Worm (Caenorhabditis elegans) whole organism, L2 larva: ENCODE data around the gene F43C11.6.

Experiments used
- C34F6.9 ChIP-seq: fragments of 150-350 bp; optimal IDR thresholded peaks from 2 replicates; lab custom pipeline; 2014; ENCODE audit warnings: missing biosample characterization, missing genetic modification characterization
- F13H6.1 ChIP-seq: sonication (generic microtip); optimal IDR thresholded peaks from 2 replicates; lab custom pipeline; 2016; ENCODE audit warnings: missing genetic modification characterization, missing compliant biosample characterization
- R02D3.7 ChIP-seq: fragments of 150-350 bp; optimal IDR thresholded peaks from 2 replicates; lab custom pipeline; 2014; ENCODE audit warnings: missing biosample characterization, missing genetic modification characterization
- Y55F3AM.14 ChIP-seq: fragments of 200-800 bp; sonication (Bioruptor generic); optimal IDR thresholded peaks from 2 replicates; lab custom pipeline; 2018; ENCODE audit warnings: mild to moderate bottlenecking, missing genetic modification characterization, missing compliant biosample characterization
- alr-1 ChIP-seq: fragments of 150-350 bp; optimal IDR thresholded peaks from 2 replicates; lab custom pipeline; 2014; ENCODE audit warnings: missing biosample characterization, missing genetic modification characterization
- ama-1 ChIP-seq: fragments of 150-350 bp; optimal IDR thresholded peaks from 2 replicates; lab custom pipeline; 2018; ENCODE audit warnings: inconsistent platforms
- ceh-82 ChIP-seq: fragments of 150-350 bp; optimal IDR thresholded peaks from 2 replicates; lab custom pipeline; 2014; ENCODE audit warnings: missing biosample characterization, missing genetic modification characterization
- dmd-4 ChIP-seq: sonication (generic microtip); optimal IDR thresholded peaks from 2 replicates; lab custom pipeline; 2017; ENCODE audit warnings: missing biosample characterization, missing genetic modification characterization
- egl-27 ChIP-seq: sonication (generic microtip); optimal IDR thresholded peaks from 3 replicates; lab custom pipeline; 2017; ENCODE audit warnings: missing biosample characterization, missing genetic modification reagents, missing genetic modification characterization
- elt-3 ChIP-seq: sonication (generic microtip); optimal IDR thresholded peaks from 2 replicates; lab custom pipeline; 2017; ENCODE audit warnings: missing biosample characterization, missing genetic modification characterization
- fos-1 ChIP-seq: fragments of 150-350 bp; optimal IDR thresholded peaks from 2 replicates; lab custom pipeline; 2014; ENCODE audit warnings: missing biosample characterization, missing genetic modification characterization
- gmeb-1 ChIP-seq: fragments of 150-350 bp; optimal IDR thresholded peaks from 2 replicates; lab custom pipeline; 2014; ENCODE audit warnings: missing biosample characterization, missing genetic modification characterization
- lin-11 ChIP-seq: fragments of 150-350 bp; sonication (generic microtip); optimal IDR thresholded peaks from 2 replicates; lab custom pipeline; 2014; ENCODE audit warnings: missing biosample characterization, missing genetic modification characterization, inconsistent platforms, mixed read lengths
- lin-39 ChIP-seq: fragments of 150-350 bp; optimal IDR thresholded peaks from 2 replicates; lab custom pipeline; 2014; ENCODE audit warnings: missing biosample characterization, missing genetic modification reagents, missing genetic modification characterization
- lsy-2 ChIP-seq, 2 experiments: fragments of 150-350 bp in 1 of 2; sonication (generic microtip) in 1 of 2; optimal IDR thresholded peaks; 2 replicates each; lab custom pipeline; 2014 to 2017; ENCODE audit warnings: missing biosample characterization in 2 of 2, missing genetic modification characterization in 2 of 2
- mbf-1 ChIP-seq: sonication (generic microtip); optimal IDR thresholded peaks from 2 replicates; lab custom pipeline; 2017; ENCODE audit warnings: missing biosample characterization, missing genetic modification characterization
- mdl-1 ChIP-seq, 2 experiments: fragments of 150-350 bp in 1 of 2; sonication (generic microtip) in 1 of 2; optimal IDR thresholded peaks; 2 replicates each; lab custom pipeline; 2017; ENCODE audit warnings: missing biosample characterization in 2 of 2, missing genetic modification characterization in 2 of 2
- nhr-10 ChIP-seq: sonication (generic microtip); optimal IDR thresholded peaks from 2 replicates; lab custom pipeline; 2017; ENCODE audit warnings: missing biosample characterization, missing genetic modification characterization
- nhr-11 ChIP-seq: fragments of 150-350 bp; optimal IDR thresholded peaks from 2 replicates; lab custom pipeline; 2014; ENCODE audit warnings: missing biosample characterization, missing genetic modification characterization
- nhr-12 ChIP-seq: fragments of 150-350 bp; optimal IDR thresholded peaks from 2 replicates; lab custom pipeline; 2014; ENCODE audit warnings: missing biosample characterization, missing genetic modification characterization
- nhr-21 ChIP-seq: fragments of 150-350 bp; optimal IDR thresholded peaks from 2 replicates; lab custom pipeline; 2014; ENCODE audit warnings: missing biosample characterization, missing genetic modification characterization
- nhr-23 ChIP-seq: fragments of 150-350 bp; optimal IDR thresholded peaks from 2 replicates; lab custom pipeline; 2014; ENCODE audit warnings: missing biosample characterization, missing genetic modification reagents, missing genetic modification characterization
- nhr-237 ChIP-seq: fragments of 150-350 bp; optimal IDR thresholded peaks from 2 replicates; lab custom pipeline; 2014; ENCODE audit warnings: missing biosample characterization, missing genetic modification characterization
- nhr-25 ChIP-seq: fragments of 150-350 bp; sonication (generic microtip); optimal IDR thresholded peaks from 3 replicates; lab custom pipeline; 2014; ENCODE audit warnings: missing biosample characterization, missing genetic modification characterization
- nhr-6 ChIP-seq: fragments of 150-350 bp; optimal IDR thresholded peaks from 2 replicates; lab custom pipeline; 2014; ENCODE audit warnings: missing biosample characterization, missing genetic modification characterization
- nhr-77 ChIP-seq: fragments of 150-350 bp; optimal IDR thresholded peaks from 2 replicates; lab custom pipeline; 2014; ENCODE audit warnings: missing biosample characterization, missing genetic modification characterization
- skn-1 ChIP-seq: sonication (generic microtip); optimal IDR thresholded peaks from 2 replicates; lab custom pipeline; 2017; ENCODE audit warnings: missing biosample characterization, missing genetic modification characterization
- sma-3 ChIP-seq: sonication (generic microtip); optimal IDR thresholded peaks from 2 replicates; lab custom pipeline; 2016; ENCODE audit warnings: missing genetic modification reagents, missing genetic modification characterization, missing compliant biosample characterization
- sma-9 ChIP-seq, 2 experiments: fragments of 150-350 bp in 1 of 2; sonication (generic microtip) in 1 of 2; optimal IDR thresholded peaks; 2 replicates each; lab custom pipeline; 2014 to 2016; ENCODE audit warnings: missing genetic modification characterization in 2 of 2, mild to moderate bottlenecking in 1 of 2, missing biosample characterization in 1 of 2, missing compliant biosample characterization in 1 of 2, missing genetic modification reagents in 1 of 2, moderate library complexity in 1 of 2
- unc-39 ChIP-seq: fragments of 150-350 bp; optimal IDR thresholded peaks from 2 replicates; lab custom pipeline; 2014; ENCODE audit warnings: missing biosample characterization, missing genetic modification characterization
- unc-55 ChIP-seq: fragments of 150-350 bp; sonication (generic microtip); optimal IDR thresholded peaks from 3 replicates; lab custom pipeline; 2014; ENCODE audit warnings: missing biosample characterization, missing genetic modification reagents, missing genetic modification characterization
- ztf-1 ChIP-seq: fragments of 200-800 bp; sonication (Bioruptor generic); conservative IDR thresholded peaks from 2 replicates; pipeline ENCODE4 v1.3.6; 2022; ENCODE audit warnings: missing genetic modification characterization, missing compliant biosample characterization
- ztf-11 ChIP-seq: sonication (generic microtip); optimal IDR thresholded peaks from 2 replicates; lab custom pipeline; 2017; ENCODE audit warnings: missing biosample characterization, missing genetic modification characterization
- ztf-4 ChIP-seq: fragments of 150-350 bp; optimal IDR thresholded peaks from 2 replicates; lab custom pipeline; 2014; ENCODE audit warnings: missing biosample characterization, missing genetic modification characterization

The F43C11.6 gene

DNA sequence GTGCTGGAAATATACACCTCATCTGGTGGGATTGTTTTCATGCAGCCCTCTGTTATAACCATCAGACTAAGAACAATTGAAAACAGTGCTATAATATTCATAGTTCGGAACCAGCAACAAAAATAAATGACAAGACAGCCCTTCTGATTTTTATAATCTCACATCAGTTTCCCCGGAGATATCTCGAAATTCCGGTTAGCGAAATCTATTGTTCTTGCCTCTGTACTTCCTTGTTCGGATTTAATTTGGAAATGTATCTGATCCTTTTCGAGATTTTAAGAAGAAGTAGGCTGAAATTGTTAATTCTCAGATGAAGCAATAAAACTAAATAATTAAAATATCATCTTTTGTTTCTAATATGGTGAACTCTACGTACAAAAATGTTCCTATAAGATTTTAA lies 21.4 kb downstream of the F43C11.6 start, which contains the start of gene F43C11.11:
TSS of gene F43C11.11 (minus strand) at position 101 of the 400 bp plus-strand sequence.
- no peak for TF ChIP-seq lin-39
- no peak for TF ChIP-seq lin-11
- no peak for TF ChIP-seq dmd-4 (tag; lab: Kevin White, UChicago)
- TF ChIP-seq nhr-237: no peak
- TF ChIP-seq C34F6.9 (tag; lab: Kevin White, UChicago): no peak
- no peak for TF ChIP-seq elt-3 (tag; lab: Kevin White, UChicago)
- TF ChIP-seq sma-9 (GFP tag; optimal IDR thresholded peaks at IDR 0.05; lab: Kevin White, UChicago): no peak
- TF ChIP-seq sma-9 (tag; optimal IDR thresholded peaks at IDR 0.05; lab: Kevin White, UChicago): no peak
- TF ChIP-seq nhr-11 (tag; lab: Kevin White, UChicago): no peak
- no peak for TF ChIP-seq mbf-1 (tag; lab: Kevin White, UChicago)
- TF ChIP-seq ztf-1 (GFP tag; lab: Robert Waterston, UW): no peak
- no peak for TF ChIP-seq Y55F3AM.14 (GFP tag; lab: Kevin White, UChicago)
- no peak for TF ChIP-seq lsy-2 (tag; optimal IDR thresholded peaks at IDR 0.05; lab: Kevin White, UChicago)
- no peak for TF ChIP-seq nhr-77
- no peak for TF ChIP-seq unc-55 (GFP tag; lab: Kevin White, UChicago)
- no peak for TF ChIP-seq gmeb-1
- no peak for TF ChIP-seq nhr-21
- no peak for TF ChIP-seq ceh-82 (tag; lab: Kevin White, UChicago)
- TF ChIP-seq, all 48 proteins: peak for 0

DNA sequence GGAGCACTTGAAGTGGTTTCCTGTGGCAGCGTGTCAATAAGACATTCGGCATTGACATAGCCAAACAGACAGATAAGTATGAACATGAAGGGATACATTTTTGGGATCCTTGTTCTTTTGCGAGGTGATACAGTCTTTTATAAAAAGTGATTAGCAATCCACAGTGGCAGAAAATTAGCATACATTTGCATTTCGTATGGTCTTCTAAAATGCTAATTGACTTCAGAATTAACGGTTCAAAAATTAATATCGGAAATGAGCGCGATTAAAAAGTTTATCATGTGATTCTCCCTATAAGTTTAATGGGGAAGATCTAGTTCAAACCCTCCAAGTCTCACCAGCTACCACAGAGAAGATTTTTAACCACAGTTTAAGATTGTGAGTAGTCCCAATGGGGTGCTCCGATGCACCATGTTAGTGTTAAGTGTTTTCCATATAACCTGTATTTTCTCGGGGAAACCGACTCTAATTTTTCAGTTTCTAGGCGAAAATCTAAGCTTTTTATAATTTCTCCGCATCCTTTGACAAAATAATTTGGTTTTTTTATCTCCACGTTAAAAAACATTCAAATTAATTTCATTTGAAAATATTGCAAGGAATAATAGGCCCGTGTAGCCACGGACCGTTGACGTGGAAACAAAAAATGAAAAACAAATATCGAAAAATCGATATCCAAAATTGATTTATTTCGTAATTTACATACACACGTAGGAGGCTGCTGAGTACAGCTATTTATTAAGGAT lies 24.6 kb downstream of the F43C11.6 start, which contains the start of the genes F43C11.12 and F16G10.5:
TSS of gene F43C11.12 (minus strand) at position 101 of the 743 bp plus-strand sequence.
TSS of gene F16G10.5 (plus strand) at position 693 of the 743 bp plus-strand sequence.
- TF ChIP-seq C34F6.9 (tag; lab: Kevin White, UChicago) (no peak), lin-11 (no peak), nhr-10 (no peak), nhr-21 (no peak), unc-39 (tag; lab: Kevin White, UChicago) (no peak), ama-1 (lab: Kevin White, UChicago) (no peak), nhr-25 (no peak), lin-39 (no peak), nhr-6 (tag; lab: Kevin White, UChicago) (no peak), ztf-4 (no peak), ztf-1 (GFP tag; lab: Robert Waterston, UW) (no peak), ztf-11 (no peak), nhr-23 (tag; lab: Kevin White, UChicago) (no peak), skn-1 (no peak), mdl-1 (tag; optimal IDR thresholded peaks at IDR 0.05; lab: Kevin White, UChicago) (no peak)
- TF ChIP-seq, all 48 proteins: peak for 0

ce11 chrII:2368956-2369355 lies 26.7 kb downstream of the F43C11.6 start, which contains the start of gene hpo-25:
TSS of gene hpo-25 (plus strand) at chrII:2369256.
- no peak for TF ChIP-seq nhr-25
- no peak for TF ChIP-seq F13H6.1 (tag; lab: Kevin White, UChicago)
- no peak for TF ChIP-seq nhr-12 (tag; lab: Kevin White, UChicago)
- TF ChIP-seq sma-3: no peak
- no peak for TF ChIP-seq C34F6.9 (tag; lab: Kevin White, UChicago)
- TF ChIP-seq skn-1: no peak

ce11 chrII:2372090-2372489 lies 29.9 kb downstream of the F43C11.6 start, which contains the start of gene F16G10.3:
TSS of gene F16G10.3 (plus strand) at chrII:2372390.
- no peak for TF ChIP-seq nhr-77
- TF ChIP-seq nhr-6 (tag; lab: Kevin White, UChicago): no peak
- TF ChIP-seq fos-1: no peak
- TF ChIP-seq egl-27 (tag; lab: Kevin White, UChicago): no peak
- no peak for TF ChIP-seq alr-1 (tag; lab: Kevin White, UChicago)

ce11 chrII:2374973-2375372 lies 32.7 kb downstream of the F43C11.6 start, which contains the start of gene F16G10.2:
TSS of gene F16G10.2 (plus strand) at chrII:2375273.
- TF ChIP-seq R02D3.7 (tag; lab: Kevin White, UChicago) (no peak), nhr-25 (no peak), unc-39 (tag; lab: Kevin White, UChicago) (no peak), fos-1 (no peak), ceh-82 (tag; lab: Kevin White, UChicago) (no peak)
